Fruit fly (Drosophila melanogaster): ENCODE results near the gene CG15046.
A peak's percentile ranks its signal among the peaks of the same experiment; 100 is the strongest.

CG15046 gene

dm6 chrX:18506639-18507528 is 17.5 kb upstream of the CG15046 start (continued):
- TF ChIP-seq net (GFP tag; optimal IDR thresholded peaks at IDR 0.05) (peak; percentile 82), topi (GFP tag; optimal IDR thresholded peaks at IDR 0.05) (peak; percentile 80), acj6 (GFP tag; optimal IDR thresholded peaks at IDR 0.05) (peak; percentile 65), Blimp-1 (GFP tag; optimal IDR thresholded peaks at IDR 0.05) (no peak), pdm3 (GFP tag; optimal IDR thresholded peaks at IDR 0.05) (peak; percentile 74), CG34406 (GFP tag; optimal IDR thresholded peaks at IDR 0.05) (peak; percentile 68), CG4318 (GFP tag; optimal IDR thresholded peaks at IDR 0.05) (no peak), Ets21C (GFP tag; optimal IDR thresholded peaks at IDR 0.05) (peak; percentile 42), Gug (GFP tag; IDR thresholded peaks at IDR 0.05) (peak; percentile 79), ss (GFP tag; optimal IDR thresholded peaks at IDR 0.05) (peak in 1 of 2 experiments; percentile 1)

dm6 chrX:18504948-18505597 is 15.7 kb upstream of the CG15046 start, which contains the start of gene Wnt5:
Wnt5 (minus strand) TSS chrX:18505405.
- peak; percentile 11 for TF ChIP-seq CG6854 (GFP tag; optimal IDR thresholded peaks at IDR 0.05)
- no peak for TF ChIP-seq Gug (GFP tag; IDR thresholded peaks at IDR 0.05)
- no peak for TF ChIP-seq CG16779 (tag; optimal IDR thresholded peaks at IDR 0.05)
- TF ChIP-seq CG11902 (GFP tag; optimal IDR thresholded peaks at IDR 0.05): no peak
- peak; percentile 42 for TF ChIP-seq dsx (GFP tag; optimal IDR thresholded peaks at IDR 0.05; ENCODE audit: poor library complexity, severe bottlenecking)
- no peak for TF ChIP-seq vri (GFP tag; optimal IDR thresholded peaks at IDR 0.05)
- TF ChIP-seq Hr4 (GFP tag; optimal IDR thresholded peaks at IDR 0.05): no peak
- TF ChIP-seq Lpt (GFP tag; optimal IDR thresholded peaks at IDR 0.05): peak; percentile 23
- TF ChIP-seq CG8319 (GFP tag; optimal IDR thresholded peaks at IDR 0.05): no peak
- TF ChIP-seq pdm3 (GFP tag; optimal IDR thresholded peaks at IDR 0.05): no peak
- peak in 1 of 2 experiments; percentile 51 for TF ChIP-seq ss (GFP tag; optimal IDR thresholded peaks at IDR 0.05)
- TF ChIP-seq Eip78C (GFP tag): peak; percentile 57
- TF ChIP-seq svp (GFP tag): no peak
- TF ChIP-seq fd85E (GFP tag; optimal IDR thresholded peaks at IDR 0.05): no peak
- no peak for TF ChIP-seq Eip75B (GFP tag; optimal IDR thresholded peaks at IDR 0.05)
- peak; percentile 43; the same call in 1 of the 3 replicates for TF ChIP-seq CG8119 (GFP tag; IDR thresholded peaks at IDR 0.05)
- TF ChIP-seq CG11294 (GFP tag; IDR thresholded peaks at IDR 0.05): no peak

- peak; percentile 38 for TF ChIP-seq Eip78C (GFP tag)
- peak in 1 of 2 experiments; percentile 8 for TF ChIP-seq ss (GFP tag; optimal IDR thresholded peaks at IDR 0.05)
- TF ChIP-seq dsx (GFP tag; optimal IDR thresholded peaks at IDR 0.05; ENCODE audit: poor library complexity, severe bottlenecking): peak; percentile 9
- TF ChIP-seq OdsH (GFP tag; optimal IDR thresholded peaks at IDR 0.05): no peak
- no peak for TF ChIP-seq CG8119 (GFP tag; IDR thresholded peaks at IDR 0.05)
- peak; percentile 3 for TF ChIP-seq esn (GFP tag; optimal IDR thresholded peaks at IDR 0.05)
- peak; percentile 88 for TF ChIP-seq Sox14 (GFP tag; optimal IDR thresholded peaks at IDR 0.05)
These were observed 10.3 kb upstream of the CG15046 start, which contains the start of the genes Pgant7 and Xrcc2 for dm6 chrX:18499679-18500187. Pgant7 (minus strand) TSS chrX:18499986. Xrcc2 (plus strand) TSS chrX:18500127.

- peak; percentile 85 for TF ChIP-seq svp (GFP tag)
- TF ChIP-seq cyc (GFP tag; optimal IDR thresholded peaks at IDR 0.05): peak; percentile 13
- TF ChIP-seq Eip78C (GFP tag): peak; percentile 13
- TF ChIP-seq CG6808 (GFP tag; optimal IDR thresholded peaks at IDR 0.05): no peak
These were observed 4.8 kb upstream of the CG15046 start, which contains the start of gene CG15043 for dm6 chrX:18494165-18494740. CG15043 (minus strand) TSS chrX:18494168.

dm6 chrX:18491941-18492340 is 2.5 kb upstream of the CG15046 start, which contains the start of gene CG15044:
CG15044 (minus strand) TSS chrX:18492006.
- no peak for TF ChIP-seq CG3919 (GFP tag; optimal IDR thresholded peaks at IDR 0.05)
- no peak for TF ChIP-seq fkh (GFP tag; optimal IDR thresholded peaks at IDR 0.05)
- no peak for TF ChIP-seq CG9139 (GFP tag; optimal IDR thresholded peaks at IDR 0.05)
- no peak for TF ChIP-seq topi (GFP tag; optimal IDR thresholded peaks at IDR 0.05)
- TF ChIP-seq CG6163 (GFP tag; IDR thresholded peaks at IDR 0.05): no peak
- TF ChIP-seq esn (GFP tag; optimal IDR thresholded peaks at IDR 0.05): no peak
- TF ChIP-seq Ets21C (GFP tag; optimal IDR thresholded peaks at IDR 0.05): no peak
- no peak for TF ChIP-seq CG10631 (GFP tag; optimal IDR thresholded peaks at IDR 0.05)
- TF ChIP-seq eg (GFP tag; IDR thresholded peaks at IDR 0.05): no peak
- TF ChIP-seq pdm3 (GFP tag; optimal IDR thresholded peaks at IDR 0.05): no peak
- TF ChIP-seq Gug (GFP tag; IDR thresholded peaks at IDR 0.05): no peak
- TF ChIP-seq dsx (GFP tag; optimal IDR thresholded peaks at IDR 0.05; ENCODE audit: poor library complexity, severe bottlenecking): no peak
- no peak for TF ChIP-seq Eip78C (GFP tag)
- no peak for TF ChIP-seq acj6 (GFP tag; optimal IDR thresholded peaks at IDR 0.05)
- no peak for TF ChIP-seq achi (GFP tag; optimal IDR thresholded peaks at IDR 0.05)
- TF ChIP-seq CG32006 (GFP tag; optimal IDR thresholded peaks at IDR 0.05): no peak
- TF ChIP-seq CG8119 (GFP tag; IDR thresholded peaks at IDR 0.05): no peak
- no peak for TF ChIP-seq ss (GFP tag; optimal IDR thresholded peaks at IDR 0.05)
